Worm (Caenorhabditis elegans) whole organism, L1 larva: ENCODE results near the gene mtm-3.

Experiments used
- elt-2 ChIP-seq: sonication (generic microtip); optimal IDR thresholded peaks from 2 replicates; lab custom pipeline; 2016; ENCODE audit warnings: missing genetic modification characterization, mild to moderate bottlenecking, inconsistent platforms, missing compliant biosample characterization, missing genetic modification reagents
- mep-1 ChIP-seq: fragments of 150-350 bp; optimal IDR thresholded peaks from 2 replicates; lab custom pipeline; 2014; ENCODE audit warnings: missing biosample characterization, missing genetic modification characterization

DNA sequence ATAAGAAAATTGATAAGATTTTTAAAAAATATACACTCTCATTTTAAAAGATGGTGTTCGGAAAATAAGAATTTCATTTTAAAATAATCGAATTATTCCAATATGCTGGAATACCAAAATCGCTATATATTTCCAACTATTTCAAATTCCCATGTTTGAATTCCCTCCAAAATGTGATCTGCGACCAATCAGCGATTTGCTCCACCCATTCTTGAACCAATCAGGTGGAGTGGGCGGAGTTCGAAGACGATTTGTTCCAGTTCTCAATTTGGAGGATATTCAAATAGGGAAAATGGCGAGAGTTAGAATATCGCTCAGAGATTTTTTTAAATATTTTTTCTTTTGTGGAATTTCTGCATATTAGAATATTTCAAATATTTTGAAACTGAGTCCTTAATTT lies 9.4 kb downstream of the mtm-3 start:
- TF ChIP-seq mep-1 (tag; lab: Kevin White, UChicago) (no peak), elt-2 (tag; lab: Kevin White, UChicago) (no peak)
